Worm (Caenorhabditis elegans) whole organism, L1 larva: ENCODE measurements around the gene F10C1.1.
A peak's percentile ranks its signal among the peaks of the same experiment; 100 is the strongest.

Source experiments
- blmp-1 ChIP-seq: fragments of 150-350 bp; optimal IDR thresholded peaks from 2 replicates; lab custom pipeline; 2014; ENCODE audit warnings: missing biosample characterization, missing genetic modification characterization
- ceh-82 ChIP-seq, 3 experiments: fragments of 150-350 bp in 1 of 3; sonication (generic microtip) in 2 of 3; optimal IDR thresholded peaks; 2 replicates each; lab custom pipeline; 2014 to 2017; ENCODE audit warnings: missing biosample characterization in 3 of 3, missing genetic modification characterization in 3 of 3
- fkh-10 ChIP-seq: sonication (generic microtip); optimal IDR thresholded peaks from 2 replicates; lab custom pipeline; 2017; ENCODE audit warnings: missing biosample characterization, missing genetic modification reagents, missing genetic modification characterization
- lin-14 ChIP-seq: fragments of 200-800 bp; sonication (Bioruptor generic); optimal IDR thresholded peaks from 2 replicates; lab custom pipeline; 2018; ENCODE audit warnings: mild to moderate bottlenecking, missing genetic modification characterization, moderate library complexity, missing compliant biosample characterization

F10C1.1 gene

ce11 chrII:5820282-5820762 lies 46.3 kb downstream of the F10C1.1 start, which contains the start of gene ehs-1:
TSS of gene ehs-1 (plus strand) at chrII:5820712.
- peak in 2 of 3 experiments; percentile 21 to 49 for TF ChIP-seq ceh-82 (tag; optimal IDR thresholded peaks at IDR 0.05; lab: Kevin White, UChicago)
- TF ChIP-seq blmp-1 (tag; lab: Kevin White, UChicago): no peak
- peak; percentile 29 for TF ChIP-seq fkh-10
- TF ChIP-seq lin-14 (GFP tag; lab: Kevin White, UChicago): peak; percentile 71
